Fruit fly (Drosophila melanogaster) whole organism, embryonic: ENCODE data around the gene CG10343.

ENCODE experiments used
- Bdp1 ChIP-seq: fragments of 200-800 bp; sonication (Bioruptor generic); optimal IDR thresholded peaks from 3 replicates; lab custom pipeline; 2016; ENCODE audit warnings: missing biosample characterization, missing genetic modification characterization
- CG15269 ChIP-seq: fragments of 200-800 bp; sonication (Bioruptor generic); optimal IDR thresholded peaks from 2 replicates; lab custom pipeline; 2018; ENCODE audit warnings: missing biosample characterization, mild to moderate bottlenecking, missing genetic modification characterization, moderate library complexity
- CG1602 ChIP-seq: fragments of 200-800 bp; sonication (Bioruptor generic); optimal IDR thresholded peaks from 3 replicates; lab custom pipeline; 2016; ENCODE audit warnings: missing biosample characterization, missing genetic modification characterization
- CG17186 ChIP-seq: fragments of 200-800 bp; sonication (Bioruptor generic); optimal IDR thresholded peaks from 3 replicates; lab custom pipeline; 2017; ENCODE audit warnings: missing biosample characterization, missing genetic modification reagents, missing genetic modification characterization
- CG2875 ChIP-seq: fragments of 200-800 bp; sonication (Bioruptor generic); optimal IDR thresholded peaks from 2 replicates; lab custom pipeline; 2017; ENCODE audit warnings: missing biosample characterization, mild to moderate bottlenecking, missing genetic modification characterization, missing genetic modification reagents
- CG32772 ChIP-seq: fragments of 200-800 bp; sonication (Bioruptor generic); IDR thresholded peaks from 2 replicates; pipeline ENCODE4 v1.3.6; 2022; ENCODE audit warnings: missing biosample characterization, missing genetic modification characterization
- CG3407 ChIP-seq: fragments of 200-800 bp; sonication (Bioruptor generic); optimal IDR thresholded peaks from 2 replicates; lab custom pipeline; 2018; ENCODE audit warnings: missing biosample characterization, mild to moderate bottlenecking, missing genetic modification characterization
- CG4730 ChIP-seq: fragments of 200-800 bp; sonication (Bioruptor generic); IDR thresholded peaks from 2 replicates; pipeline ENCODE4 v1.3.6; 2022; ENCODE audit warnings: missing biosample characterization, missing genetic modification characterization
- CG5953 ChIP-seq: fragments of 200-800 bp; sonication (Bioruptor generic); IDR thresholded peaks from 2 replicates; pipeline ENCODE4 v1.3.6; 2022; ENCODE audit warnings: missing biosample characterization, missing genetic modification characterization
- CG6683 ChIP-seq: fragments of 200-800 bp; sonication (Bioruptor generic); optimal IDR thresholded peaks from 2 replicates; lab custom pipeline; 2017; ENCODE audit warnings: missing biosample characterization, mild to moderate bottlenecking, missing genetic modification characterization, missing genetic modification reagents
- CG7556 ChIP-seq: fragments of 200-800 bp; sonication (Bioruptor generic); optimal IDR thresholded peaks from 2 replicates; lab custom pipeline; 2017; ENCODE audit warnings: missing biosample characterization, mild to moderate bottlenecking, missing genetic modification characterization
- CG8290 ChIP-seq, 3 experiments: fragments of 200-800 bp; sonication (Bioruptor generic); optimal IDR thresholded peaks; 2 replicates each; lab custom pipeline; 2016 to 2019; ENCODE audit warnings: missing biosample characterization in 3 of 3, missing genetic modification characterization in 3 of 3, mild to moderate bottlenecking in 2 of 3, moderate library complexity in 1 of 3
- CG8359 ChIP-seq: fragments of 200-800 bp; sonication (Bioruptor generic); optimal IDR thresholded peaks from 2 replicates; lab custom pipeline; 2017; ENCODE audit warnings: missing biosample characterization, mild to moderate bottlenecking, missing genetic modification characterization, borderline replicate concordance
- CG8944 ChIP-seq: fragments of 200-800 bp; sonication (Bioruptor generic); optimal IDR thresholded peaks from 3 replicates; lab custom pipeline; 2016; ENCODE audit warnings: missing biosample characterization, missing genetic modification characterization
- GATAe ChIP-seq: fragments of 200-800 bp; sonication (Bioruptor generic); conservative IDR thresholded peaks from 2 replicates; pipeline ENCODE4 v1.3.6; 2022; ENCODE audit warnings: missing biosample characterization, missing genetic modification characterization
- HLH3B ChIP-seq: fragments of 200-800 bp; sonication (Bioruptor generic); IDR thresholded peaks from 2 replicates; pipeline ENCODE4 v1.3.6; 2022; ENCODE audit warnings: missing biosample characterization, missing genetic modification characterization
- Hsf ChIP-seq: fragments of 200-800 bp; sonication (Bioruptor generic); optimal IDR thresholded peaks from 3 replicates; lab custom pipeline; 2016; ENCODE audit warnings: missing biosample characterization, missing genetic modification characterization
- Myb ChIP-seq: fragments of 200-800 bp; sonication (Bioruptor generic); optimal IDR thresholded peaks from 2 replicates; lab custom pipeline; 2016; ENCODE audit warnings: missing biosample characterization, missing genetic modification characterization
- NK7.1 ChIP-seq: fragments of 200-800 bp; sonication (Bioruptor generic); optimal IDR thresholded peaks from 3 replicates; lab custom pipeline; 2016; ENCODE audit warnings: missing biosample characterization, missing genetic modification characterization
- Poxn ChIP-seq: fragments of 200-800 bp; sonication (Bioruptor generic); IDR thresholded peaks from 2 replicates; pipeline ENCODE4 v1.3.6; 2022; ENCODE audit warnings: missing biosample characterization, missing genetic modification characterization
- Sox102F ChIP-seq: fragments of 200-800 bp; sonication (Bioruptor generic); optimal IDR thresholded peaks from 2 replicates; lab custom pipeline; 2018; ENCODE audit warnings: missing biosample characterization, mild to moderate bottlenecking, missing genetic modification characterization, moderate library complexity
- Stat92E ChIP-seq, 3 experiments: fragments of >200 bp in 2 of 3; fragments of 200-800 bp in 1 of 3; sonication (Bioruptor generic) in 1 of 3; optimal IDR thresholded peaks; 2 replicates each; lab custom pipeline; 2017 to 2019; ENCODE audit warnings: missing biosample characterization in 3 of 3, missing genetic modification characterization in 3 of 3, mild to moderate bottlenecking in 1 of 3, moderate library complexity in 1 of 3
- Trl ChIP-seq, 3 experiments: fragments of >200 bp in 2 of 3; fragments of 200-800 bp in 1 of 3; sonication (Bioruptor generic) in 1 of 3; optimal IDR thresholded peaks; 2 replicates in 1 of 3; 3 replicates in 2 of 3; lab custom pipeline; 2016 to 2017; ENCODE audit warnings: missing biosample characterization in 1 of 3, missing genetic modification characterization in 1 of 3
- Usf ChIP-seq: fragments of 200-800 bp; sonication (Bioruptor generic); optimal IDR thresholded peaks from 2 replicates; lab custom pipeline; 2017; ENCODE audit warnings: missing genotype, missing biosample characterization, missing genetic modification characterization
- YL-1 ChIP-seq: fragments of 200-800 bp; sonication (Bioruptor generic); optimal IDR thresholded peaks from 3 replicates; lab custom pipeline; 2017; ENCODE audit warnings: missing biosample characterization, mild to moderate bottlenecking, missing genetic modification characterization
- ac ChIP-seq: fragments of 200-800 bp; sonication (Bioruptor generic); optimal IDR thresholded peaks from 3 replicates; lab custom pipeline; 2017; ENCODE audit warnings: missing biosample characterization, mild to moderate bottlenecking, missing genetic modification characterization
- bab2 ChIP-seq: fragments of 200-800 bp; sonication (Bioruptor generic); optimal IDR thresholded peaks from 2 replicates; lab custom pipeline; 2016; ENCODE audit warnings: missing biosample characterization, missing genetic modification characterization
- crp ChIP-seq, 2 experiments: fragments of 200-800 bp; sonication (Bioruptor generic); optimal IDR thresholded peaks; 2 replicates in 1 of 2; 3 replicates in 1 of 2; lab custom pipeline; 2017; ENCODE audit warnings: missing biosample characterization in 2 of 2, missing genetic modification characterization in 2 of 2, mild to moderate bottlenecking in 1 of 2, moderate library complexity in 1 of 2
- dati ChIP-seq: fragments of 200-800 bp; sonication (Bioruptor generic); IDR thresholded peaks from 2 replicates; pipeline ENCODE4 v1.3.6; 2022; ENCODE audit warnings: missing biosample characterization, missing genetic modification characterization
- ems ChIP-seq: fragments of 200-800 bp; sonication (Bioruptor generic); optimal IDR thresholded peaks from 3 replicates; lab custom pipeline; 2016; ENCODE audit warnings: missing biosample characterization, missing genetic modification characterization
- ewg ChIP-seq: fragments of 200-800 bp; sonication (Bioruptor generic); optimal IDR thresholded peaks from 3 replicates; lab custom pipeline; 2017; ENCODE audit warnings: mild to moderate bottlenecking, missing biosample characterization, missing genetic modification reagents, missing genetic modification characterization
- ind ChIP-seq: fragments of 200-800 bp; sonication (Bioruptor generic); optimal IDR thresholded peaks from 3 replicates; lab custom pipeline; 2016; ENCODE audit warnings: missing biosample characterization, missing genetic modification characterization
- jumu ChIP-seq: fragments of 200-800 bp; sonication (Bioruptor generic); optimal IDR thresholded peaks from 3 replicates; lab custom pipeline; 2016; ENCODE audit warnings: missing biosample characterization, missing genetic modification characterization
- kah ChIP-seq: fragments of 200-800 bp; sonication (Bioruptor generic); optimal IDR thresholded peaks from 2 replicates; lab custom pipeline; 2018; ENCODE audit warnings: missing biosample characterization, mild to moderate bottlenecking, missing genetic modification characterization
- kay ChIP-seq: fragments of 200-800 bp; sonication (Bioruptor generic); optimal IDR thresholded peaks from 2 replicates; lab custom pipeline; 2016; ENCODE audit warnings: missing biosample characterization, missing genetic modification characterization
- lbe ChIP-seq: fragments of 200-800 bp; sonication (Bioruptor generic); optimal IDR thresholded peaks from 2 replicates; lab custom pipeline; 2016; ENCODE audit warnings: missing biosample characterization, mild to moderate bottlenecking, missing genetic modification characterization
- pita ChIP-seq: fragments of 200-800 bp; sonication (Bioruptor generic); optimal IDR thresholded peaks from 2 replicates; lab custom pipeline; 2017; ENCODE audit warnings: missing biosample characterization, mild to moderate bottlenecking, missing genetic modification characterization
- prd ChIP-seq, 3 experiments: fragments of >200 bp in 2 of 3; fragments of 200-800 bp in 1 of 3; sonication (Bioruptor generic) in 1 of 3; optimal IDR thresholded peaks in 2 of 3; IDR thresholded peaks in 1 of 3; 2 replicates in 2 of 3; 3 replicates in 1 of 3; pipeline versions ENCODE4 v1.3.6 to Lab custom; 2017 to 2022; ENCODE audit warnings: missing biosample characterization in 1 of 3, missing genetic modification characterization in 1 of 3
- scrt ChIP-seq: fragments of 200-800 bp; sonication (Bioruptor generic); optimal IDR thresholded peaks from 2 replicates; lab custom pipeline; 2018; ENCODE audit warnings: missing biosample characterization, mild to moderate bottlenecking, missing genetic modification characterization, moderate library complexity
- sens ChIP-seq: fragments of 200-800 bp; sonication (Bioruptor generic); peaks from one replicate; lab custom pipeline; 2016; ENCODE audit warnings: missing biosample characterization, missing genetic modification characterization
- sens-2 ChIP-seq: fragments of 200-800 bp; sonication (Bioruptor generic); IDR thresholded peaks from 2 replicates; pipeline ENCODE4 v1.3.6; 2022; ENCODE audit warnings: missing biosample characterization, missing genetic modification characterization
- sima ChIP-seq: fragments of 200-800 bp; sonication (Bioruptor generic); optimal IDR thresholded peaks from 2 replicates; lab custom pipeline; 2016; ENCODE audit warnings: missing biosample characterization, missing genetic modification characterization
- sna ChIP-seq: fragments of 200-800 bp; sonication (Bioruptor generic); IDR thresholded peaks from 2 replicates; pipeline ENCODE4 v1.3.6; 2022; ENCODE audit warnings: missing biosample characterization, missing genetic modification characterization; ENCODE audit not compliant: partially characterized antibody
- tna ChIP-seq: fragments of 200-800 bp; sonication (Bioruptor generic); IDR thresholded peaks from 2 replicates; pipeline ENCODE4 v1.3.6; 2022; ENCODE audit warnings: missing biosample characterization, missing genetic modification characterization; ENCODE audit not compliant: partially characterized antibody
- trem ChIP-seq: fragments of 200-800 bp; optimal IDR thresholded peaks from 3 replicates; lab custom pipeline; 2019; ENCODE audit warnings: missing biosample characterization, mild to moderate bottlenecking, missing genetic modification characterization, moderate library complexity
- trh ChIP-seq: fragments of 200-800 bp; sonication (Bioruptor generic); optimal IDR thresholded peaks from 2 replicates; lab custom pipeline; 2016; ENCODE audit warnings: missing biosample characterization, missing genetic modification characterization
- yki ChIP-seq: fragments of >200 bp; optimal IDR thresholded peaks from 3 replicates; lab custom pipeline; 2018

The CG10343 gene

dm6 chr2L:18702721-18703488, at the start of gene CG10343, which contains the start of gene CG10376 (continued):
- peak; percentile 54 for TF ChIP-seq kah (GFP tag; lab: Kevin White, UChicago)
- TF ChIP-seq pita (GFP tag; lab: Kevin White, UChicago) = no peak
- no peak for TF ChIP-seq Trl (optimal IDR thresholded peaks at IDR 0.05; lab: Kevin White, UChicago)
- TF ChIP-seq Trl (GFP tag; optimal IDR thresholded peaks at IDR 0.05; lab: Kevin White, UChicago) = peak; percentile 48
- peak; percentile 67 for TF ChIP-seq Hsf (GFP tag; lab: Kevin White, UChicago)
- peak; percentile 42 for TF ChIP-seq CG8359 (GFP tag; lab: Kevin White, UChicago)
- TF ChIP-seq CG32772 (GFP tag; lab: Robert Waterston, UW) = no peak; the same call in none of the 2 replicates
- TF ChIP-seq ewg (GFP tag; lab: Kevin White, UChicago) = peak; percentile 79
- TF ChIP-seq Bdp1 (GFP tag; lab: Kevin White, UChicago) = peak; percentile 12
- no peak; the same call in 1 of the 2 replicates for TF ChIP-seq CG5953 (GFP tag; lab: Robert Waterston, UW)
- TF ChIP-seq tna (GFP tag; lab: Robert Waterston, UW) = peak; percentile 35
- TF ChIP-seq trh (GFP tag; lab: Kevin White, UChicago) = peak; percentile 80
- peak; percentile 89 for TF ChIP-seq scrt (GFP tag; lab: Kevin White, UChicago)
- TF ChIP-seq HLH3B (GFP tag; lab: Robert Waterston, UW) = peak; percentile 77
- peak; percentile 92 for TF ChIP-seq CG15269
- peak; percentile 17 for TF ChIP-seq Myb
- TF ChIP-seq crp (GFP tag; optimal IDR thresholded peaks at IDR 0.05; lab: Kevin White, UChicago) = peak; percentile 83 to 96
- peak; percentile 86 for TF ChIP-seq kay (GFP tag; lab: Kevin White, UChicago)
- peak; percentile 91 for TF ChIP-seq Sox102F (GFP tag; lab: Kevin White, UChicago)
- peak; percentile 92 for TF ChIP-seq sens (GFP tag; lab: Kevin White, UChicago)
- TF ChIP-seq CG6683 (GFP tag; lab: Kevin White, UChicago) = peak; percentile 68
- no peak for TF ChIP-seq sens-2 (GFP tag; lab: Robert Waterston, UW)
- peak; percentile 90 for TF ChIP-seq Usf (GFP tag; lab: Kevin White, UChicago)
- peak; percentile 48; the same call in 1 of the 2 replicates for TF ChIP-seq Poxn
- peak; percentile 46 for TF ChIP-seq bab2 (GFP tag; lab: Kevin White, UChicago)
- peak; percentile 37 for TF ChIP-seq CG17186
- TF ChIP-seq trem (tag; lab: Kevin White, UChicago) = peak; percentile 93
- TF ChIP-seq dati = no peak
- TF ChIP-seq sima = no peak
- TF ChIP-seq CG8944 (GFP tag; lab: Kevin White, UChicago) = peak; percentile 49
- peak; percentile 63 for TF ChIP-seq GATAe (GFP tag; lab: Robert Waterston, UW)
- TF ChIP-seq ems (GFP tag; lab: Kevin White, UChicago) = peak; percentile 5
- TF ChIP-seq ind (GFP tag; lab: Kevin White, UChicago) = peak; percentile 86
- peak; percentile 52 for TF ChIP-seq CG2875 (GFP tag; lab: Kevin White, UChicago)
- TF ChIP-seq CG8290 (GFP tag; optimal IDR thresholded peaks at IDR 0.05; lab: Kevin White, UChicago) = peak; percentile 69
- TF ChIP-seq CG8290 (tag; optimal IDR thresholded peaks at IDR 0.05; lab: Kevin White, UChicago) = peak in 1 of 2 experiments; percentile 45
- TF ChIP-seq lbe = peak; percentile 16
- TF ChIP-seq prd (optimal IDR thresholded peaks at IDR 0.05; lab: Kevin White, UChicago) = no peak
- peak; percentile 93 for TF ChIP-seq prd (GFP tag; IDR thresholded peaks at IDR 0.05; lab: Robert Waterston, UW)
- peak; percentile 54 for TF ChIP-seq YL-1
- no peak for TF ChIP-seq ac
- peak; percentile 67 for TF ChIP-seq CG3407 (GFP tag; lab: Kevin White, UChicago)
- peak; percentile 91 for TF ChIP-seq CG1602 (GFP tag; lab: Kevin White, UChicago)
- no peak for TF ChIP-seq NK7.1 (GFP tag; lab: Kevin White, UChicago)
- peak; percentile 85 for TF ChIP-seq CG7556
- TF ChIP-seq yki (lab: Kevin White, UChicago) = no peak
- peak; percentile 22 for TF ChIP-seq jumu (GFP tag; lab: Kevin White, UChicago)
- TF ChIP-seq Stat92E (GFP tag; optimal IDR thresholded peaks at IDR 0.05; lab: Kevin White, UChicago) = peak in 1 of 3 experiments; percentile 54
- TF ChIP-seq CG4730 (GFP tag; lab: Robert Waterston, UW) = peak; percentile 81
- TF ChIP-seq sna (GFP tag; lab: Robert Waterston, UW) = 0 out of 2 replicates have a peak, but pooled peaks have one; percentile 32
